Worm (Caenorhabditis elegans) whole organism, L1 larva: ENCODE measurements around the gene flp-9.

Experiments
- C04F5.9 ChIP-seq: sonication (generic microtip); optimal IDR thresholded peaks from 2 replicates; lab custom pipeline; 2016; ENCODE audit warnings: missing genetic modification characterization, missing compliant biosample characterization
- C16A3.4 ChIP-seq: fragments of 150-350 bp; optimal IDR thresholded peaks from 2 replicates; lab custom pipeline; 2014; ENCODE audit warnings: missing biosample characterization, missing genetic modification characterization
- Y116A8C.19 ChIP-seq: sonication (generic microtip); optimal IDR thresholded peaks from 2 replicates; lab custom pipeline; 2016; ENCODE audit warnings: missing compliant biosample characterization, missing genetic modification characterization, borderline replicate concordance
- aha-1 ChIP-seq: fragments of 150-350 bp; optimal IDR thresholded peaks from 2 replicates; lab custom pipeline; 2014; ENCODE audit warnings: missing biosample characterization, missing genetic modification characterization
- blmp-1 ChIP-seq: fragments of 150-350 bp; optimal IDR thresholded peaks from 2 replicates; lab custom pipeline; 2014; ENCODE audit warnings: missing biosample characterization, missing genetic modification characterization
- ceh-63 ChIP-seq: fragments of 200-800 bp; sonication (Bioruptor generic); optimal IDR thresholded peaks from 2 replicates; lab custom pipeline; 2018; ENCODE audit warnings: mild to moderate bottlenecking, missing genetic modification characterization, missing compliant biosample characterization
- ceh-8 ChIP-seq: fragments of 200-800 bp; sonication (Bioruptor generic); optimal IDR thresholded peaks from 2 replicates; lab custom pipeline; 2018; ENCODE audit warnings: mild to moderate bottlenecking, missing genetic modification characterization, moderate library complexity, missing compliant biosample characterization
- ceh-88 ChIP-seq: fragments of 200-800 bp; sonication (Bioruptor generic); IDR thresholded peaks from 2 replicates; pipeline ENCODE4 v1.3.6; 2022; ENCODE audit warnings: missing genetic modification characterization, missing compliant biosample characterization
- ceh-90 ChIP-seq: sonication (generic microtip); optimal IDR thresholded peaks from 2 replicates; lab custom pipeline; 2016; ENCODE audit warnings: missing genetic modification characterization, missing compliant biosample characterization
- dsc-1 ChIP-seq: sonication (generic microtip); optimal IDR thresholded peaks from 2 replicates; lab custom pipeline; 2016; ENCODE audit warnings: mild to moderate bottlenecking, missing genetic modification characterization, missing compliant biosample characterization
- efl-3 ChIP-seq: fragments of 200-800 bp; sonication (Bioruptor generic); optimal IDR thresholded peaks from 2 replicates; lab custom pipeline; 2018; ENCODE audit warnings: mild to moderate bottlenecking, missing genetic modification characterization, missing compliant biosample characterization
- egl-27 ChIP-seq, 2 experiments: fragments of 150-350 bp in 1 of 2; sonication (generic microtip); optimal IDR thresholded peaks; 3 replicates each; lab custom pipeline; 2017 to 2018; ENCODE audit warnings: missing biosample characterization in 2 of 2, missing genetic modification characterization in 2 of 2, missing genetic modification reagents in 2 of 2
- ets-5 ChIP-seq: fragments of 200-800 bp; sonication (Bioruptor generic); IDR thresholded peaks from 2 replicates; pipeline ENCODE4 v1.3.6; 2022; ENCODE audit warnings: missing genetic modification characterization, missing compliant biosample characterization
- fkh-10 ChIP-seq: sonication (generic microtip); optimal IDR thresholded peaks from 2 replicates; lab custom pipeline; 2017; ENCODE audit warnings: missing biosample characterization, missing genetic modification reagents, missing genetic modification characterization
- fkh-4 ChIP-seq: sonication (generic microtip); optimal IDR thresholded peaks from 2 replicates; lab custom pipeline; 2016; ENCODE audit warnings: missing compliant biosample characterization, missing genetic modification characterization, borderline replicate concordance
- fkh-8 ChIP-seq: sonication (generic microtip); optimal IDR thresholded peaks from 2 replicates; lab custom pipeline; 2016; ENCODE audit warnings: mild to moderate bottlenecking, missing genetic modification characterization, missing compliant biosample characterization
- fos-1 ChIP-seq: fragments of 150-350 bp; optimal IDR thresholded peaks from 2 replicates; lab custom pipeline; 2014; ENCODE audit warnings: missing biosample characterization, missing genetic modification characterization
- grh-1 ChIP-seq: fragments of 200-800 bp; sonication (Bioruptor generic); IDR thresholded peaks from 2 replicates; pipeline ENCODE4 v1.3.6; 2022; ENCODE audit warnings: missing genetic modification reagents, missing genetic modification characterization, missing compliant biosample characterization
- hpl-2 ChIP-seq: fragments of 150-350 bp; optimal IDR thresholded peaks from 2 replicates; lab custom pipeline; 2014; ENCODE audit warnings: missing biosample characterization, missing genetic modification reagents, missing genetic modification characterization
- irx-1 ChIP-seq: sonication (generic microtip); optimal IDR thresholded peaks from 2 replicates; lab custom pipeline; 2016; ENCODE audit warnings: missing genetic modification characterization, missing compliant biosample characterization
- lin-13 ChIP-seq: fragments of 150-350 bp; optimal IDR thresholded peaks from 2 replicates; lab custom pipeline; 2014; ENCODE audit warnings: missing biosample characterization, missing genetic modification reagents, missing genetic modification characterization
- lin-35 ChIP-seq, 2 experiments: fragments of 150-350 bp; optimal IDR thresholded peaks; 2 replicates each; lab custom pipeline; 2014; ENCODE audit warnings: missing biosample characterization in 2 of 2, missing genetic modification characterization in 2 of 2, missing genetic modification reagents in 2 of 2
- lin-39 ChIP-seq: fragments of 150-350 bp; optimal IDR thresholded peaks from 2 replicates; lab custom pipeline; 2014; ENCODE audit warnings: missing biosample characterization, missing genetic modification reagents, missing genetic modification characterization
- mdl-1 ChIP-seq, 2 experiments: fragments of 150-350 bp; optimal IDR thresholded peaks; 2 replicates each; lab custom pipeline; 2014 to 2017; ENCODE audit warnings: missing biosample characterization in 2 of 2, missing genetic modification characterization in 2 of 2, inconsistent platforms in 1 of 2
- mef-2 ChIP-seq: fragments of 150-350 bp; optimal IDR thresholded peaks from 2 replicates; lab custom pipeline; 2014; ENCODE audit warnings: missing biosample characterization, missing genetic modification characterization
- mep-1 ChIP-seq: fragments of 150-350 bp; optimal IDR thresholded peaks from 2 replicates; lab custom pipeline; 2014; ENCODE audit warnings: missing biosample characterization, missing genetic modification characterization
- nhr-11 ChIP-seq: fragments of 150-350 bp; optimal IDR thresholded peaks from 2 replicates; lab custom pipeline; 2014; ENCODE audit warnings: missing biosample characterization, missing genetic modification characterization
- nhr-12 ChIP-seq: sonication (generic microtip); optimal IDR thresholded peaks from 2 replicates; lab custom pipeline; 2017; ENCODE audit warnings: missing biosample characterization, missing genetic modification characterization
- nhr-20 ChIP-seq: sonication (generic microtip); optimal IDR thresholded peaks from 2 replicates; lab custom pipeline; 2016; ENCODE audit warnings: mild to moderate bottlenecking, missing genetic modification characterization, missing compliant biosample characterization
- nhr-237 ChIP-seq: fragments of 150-350 bp; optimal IDR thresholded peaks from 2 replicates; lab custom pipeline; 2014; ENCODE audit warnings: missing biosample characterization, missing genetic modification characterization
- nhr-28 ChIP-seq: fragments of 150-350 bp; optimal IDR thresholded peaks from 2 replicates; lab custom pipeline; 2014; ENCODE audit warnings: missing biosample characterization, missing genetic modification characterization
- nhr-71 ChIP-seq: sonication (generic microtip); optimal IDR thresholded peaks from 2 replicates; lab custom pipeline; 2016; ENCODE audit warnings: mild to moderate bottlenecking, missing genetic modification characterization, moderate library complexity, missing compliant biosample characterization
- nhr-76 ChIP-seq: sonication (generic microtip); optimal IDR thresholded peaks from 2 replicates; lab custom pipeline; 2017; ENCODE audit warnings: missing biosample characterization, missing genetic modification characterization
- nhr-85 ChIP-seq: sonication (generic microtip); peaks from one replicate; lab custom pipeline; 2016; ENCODE audit warnings: missing genetic modification characterization, inconsistent platforms, missing compliant biosample characterization
- pag-3 ChIP-seq: sonication (generic microtip); optimal IDR thresholded peaks from 2 replicates; lab custom pipeline; 2017; ENCODE audit warnings: missing genetic modification characterization, mild to moderate bottlenecking, missing compliant biosample characterization, antibody characterized with exemption, borderline replicate concordance; ENCODE audit not compliant: insufficient read depth
- pax-3 ChIP-seq: fragments of 200-800 bp; sonication (Bioruptor generic); optimal IDR thresholded peaks from 2 replicates; lab custom pipeline; 2018; ENCODE audit warnings: mild to moderate bottlenecking, missing genetic modification characterization, moderate library complexity, missing compliant biosample characterization
- pqm-1 ChIP-seq: sonication (generic microtip); optimal IDR thresholded peaks from 3 replicates; lab custom pipeline; 2017; ENCODE audit warnings: missing biosample characterization, missing genetic modification characterization
- rnt-1 ChIP-seq: sonication (generic microtip); optimal IDR thresholded peaks from 2 replicates; lab custom pipeline; 2016; ENCODE audit warnings: mild to moderate bottlenecking, missing genetic modification characterization, moderate library complexity, missing compliant biosample characterization
- skn-1 ChIP-seq: fragments of 150-350 bp; optimal IDR thresholded peaks from 2 replicates; lab custom pipeline; 2014; ENCODE audit warnings: missing biosample characterization, missing genetic modification characterization
- snpc-4 ChIP-seq: fragments of 150-350 bp; optimal IDR thresholded peaks from 2 replicates; lab custom pipeline; 2014; ENCODE audit warnings: missing biosample characterization, missing genetic modification characterization
- snu-23 ChIP-seq: sonication (generic microtip); optimal IDR thresholded peaks from 2 replicates; lab custom pipeline; 2016; ENCODE audit warnings: missing genetic modification characterization, missing compliant biosample characterization
- sptf-1 ChIP-seq: fragments of 150-350 bp; optimal IDR thresholded peaks from 2 replicates; lab custom pipeline; 2014; ENCODE audit warnings: missing biosample characterization, missing genetic modification characterization
- swsn-7 ChIP-seq: sonication (generic microtip); optimal IDR thresholded peaks from 2 replicates; lab custom pipeline; 2016; ENCODE audit warnings: missing genetic modification characterization, missing compliant biosample characterization
- tlp-1 ChIP-seq: fragments of 150-350 bp; optimal IDR thresholded peaks from 2 replicates; lab custom pipeline; 2014; ENCODE audit warnings: missing biosample characterization, missing genetic modification characterization
- unc-130 ChIP-seq: fragments of 150-350 bp; optimal IDR thresholded peaks from 2 replicates; lab custom pipeline; 2017; ENCODE audit warnings: missing biosample characterization, missing genetic modification characterization, inconsistent platforms
- unc-62 ChIP-seq: fragments of 150-350 bp; optimal IDR thresholded peaks from 2 replicates; lab custom pipeline; 2014; ENCODE audit warnings: missing biosample characterization, missing genetic modification reagents, missing genetic modification characterization
- unc-98 ChIP-seq: fragments of 200-800 bp; sonication (Bioruptor generic); IDR thresholded peaks from 2 replicates; pipeline ENCODE4 v1.3.6; 2022; ENCODE audit warnings: missing genetic modification characterization, missing compliant biosample characterization
- vab-15 ChIP-seq: sonication (generic microtip); optimal IDR thresholded peaks from 2 replicates; lab custom pipeline; 2017; ENCODE audit warnings: missing genotype, mild to moderate bottlenecking, missing genetic modification characterization, missing compliant biosample characterization
- zip-4 ChIP-seq: fragments of 200-800 bp; sonication (Bioruptor generic); optimal IDR thresholded peaks from 2 replicates; lab custom pipeline; 2018; ENCODE audit warnings: mild to moderate bottlenecking, missing genetic modification characterization, moderate library complexity, missing compliant biosample characterization
- ztf-11 ChIP-seq, 2 experiments: sonication (generic microtip); optimal IDR thresholded peaks; 2 replicates each; lab custom pipeline; 2016 to 2017; ENCODE audit warnings: missing genetic modification characterization in 2 of 2, missing biosample characterization in 1 of 2, missing compliant biosample characterization in 1 of 2
- ztf-4 ChIP-seq: fragments of 150-350 bp; optimal IDR thresholded peaks from 2 replicates; lab custom pipeline; 2014; ENCODE audit warnings: missing biosample characterization, missing genetic modification characterization

Gene flp-9

ce11 chrIV:12724641-12725040, 32.7 kb downstream of the flp-9 start, which contains the start of the genes T23F6.3 and rbd-1 (continued):
- TF ChIP-seq sptf-1 (tag; lab: Kevin White, UChicago) (no peak), ztf-4 (tag; lab: Kevin White, UChicago) (peak; percentile 75), mef-2 (tag; lab: Kevin White, UChicago) (peak; percentile 44), hpl-2 (GFP tag; lab: Kevin White, UChicago) (peak; percentile 84), mdl-1 (tag; optimal IDR thresholded peaks at IDR 0.05; lab: Kevin White, UChicago) (peak in 1 of 2 experiments; percentile 79), ets-5 (GFP tag; lab: Robert Waterston, UW) (no peak), lin-35 (GFP tag; optimal IDR thresholded peaks at IDR 0.05; lab: Kevin White, UChicago) (peak; percentile 99 to 100), snu-23 (peak; percentile 96), mep-1 (tag; lab: Kevin White, UChicago) (peak; percentile 81), pag-3 (no peak), pqm-1 (tag; lab: Kevin White, UChicago) (no peak), lin-13 (GFP tag; lab: Kevin White, UChicago) (peak; percentile 82), pax-3 (tag; lab: Kevin White, UChicago) (peak; percentile 86), ceh-90 (tag; lab: Kevin White, UChicago) (peak; percentile 65), efl-3 (GFP tag; lab: Kevin White, UChicago) (no peak), grh-1 (peak; percentile 76), nhr-11 (peak; percentile 82), unc-98 (GFP tag; lab: Robert Waterston, UW) (peak; percentile 43; the same call in 1 of the 2 replicates), unc-62 (GFP tag; lab: Kevin White, UChicago) (no peak), nhr-28 (no peak), aha-1 (peak; percentile 15), fkh-8 (tag; lab: Kevin White, UChicago) (peak; percentile 78), zip-4 (peak; percentile 68), swsn-7 (peak; percentile 92), fos-1 (tag; lab: Kevin White, UChicago) (peak; percentile 83), snpc-4 (tag; lab: Kevin White, UChicago) (peak; percentile 68), Y116A8C.19 (tag; lab: Kevin White, UChicago) (no peak), lin-39 (peak; percentile 79), egl-27 (tag; optimal IDR thresholded peaks at IDR 0.05; lab: Kevin White, UChicago) (peak in 1 of 2 experiments; percentile 47), tlp-1 (no peak), nhr-12 (tag; lab: Kevin White, UChicago) (no peak), blmp-1 (tag; lab: Kevin White, UChicago) (peak; percentile 86), C04F5.9 (tag; lab: Kevin White, UChicago) (peak; percentile 82), ceh-8 (GFP tag; lab: Kevin White, UChicago) (peak; percentile 90), fkh-10 (peak; percentile 52), nhr-85 (tag; lab: Kevin White, UChicago) (peak; percentile 96), fkh-4 (tag; lab: Kevin White, UChicago) (peak; percentile 81), ztf-11 (tag; optimal IDR thresholded peaks at IDR 0.05; lab: Kevin White, UChicago) (peak in 1 of 2 experiments; percentile 92), nhr-20 (peak; percentile 95), skn-1 (tag; lab: Kevin White, UChicago) (peak; percentile 69), irx-1 (tag; lab: Kevin White, UChicago) (peak; percentile 84), nhr-71 (tag; lab: Kevin White, UChicago) (peak; percentile 96), vab-15 (peak; percentile 66), nhr-76 (no peak), C16A3.4 (tag; lab: Kevin White, UChicago) (peak; percentile 93), ceh-88 (GFP tag; lab: Robert Waterston, UW) (peak; percentile 85), dsc-1 (tag; lab: Kevin White, UChicago) (peak; percentile 92), unc-130 (peak; percentile 95), nhr-237 (tag; lab: Kevin White, UChicago) (peak; percentile 87), rnt-1 (peak; percentile 98), ceh-63 (GFP tag; lab: Kevin White, UChicago) (no peak)
